Worm (Caenorhabditis elegans) whole organism, L1 larva: Measurements from ENCODE around the gene Y55F3AR.2.

ENCODE experiments used
- mab-9 ChIP-seq: fragments of 200-800 bp; sonication (Bioruptor generic); IDR thresholded peaks from 2 replicates; pipeline ENCODE4 v1.3.6; 2022; ENCODE audit warnings: missing genetic modification reagents, missing genetic modification characterization, missing compliant biosample characterization
- ztf-11 ChIP-seq, 2 experiments: sonication (generic microtip); optimal IDR thresholded peaks; 2 replicates each; lab custom pipeline; 2016 to 2017; ENCODE audit warnings: missing genetic modification characterization in 2 of 2, missing biosample characterization in 1 of 2, missing compliant biosample characterization in 1 of 2

- TF ChIP-seq ztf-11 (tag; optimal IDR thresholded peaks at IDR 0.05; lab: Kevin White, UChicago) (no peak), mab-9 (GFP tag; lab: Robert Waterston, UW) (no peak)
Observed at ce11 chrIV:1096154-1096553, 1.8 kb downstream of the Y55F3AR.2 start.
